Worm (Caenorhabditis elegans) whole organism, midembryonic: ENCODE data around the gene F26A1.8.

Source experiments
- T22C8.4 ChIP-seq: fragments of 200-800 bp; sonication (Bioruptor generic); IDR thresholded peaks from 2 replicates; pipeline ENCODE4 v1.3.6; 2022; ENCODE audit warnings: missing genetic modification characterization, missing compliant biosample characterization
- cog-1 ChIP-seq: sonication (generic microtip); optimal IDR thresholded peaks from 2 replicates; lab custom pipeline; 2016; ENCODE audit warnings: missing genetic modification characterization, missing compliant biosample characterization
- flt-1 ChIP-seq: fragments of 200-800 bp; sonication (Bioruptor generic); IDR thresholded peaks from 2 replicates; pipeline ENCODE4 v1.3.6; 2022; ENCODE audit warnings: missing genetic modification characterization, missing compliant biosample characterization
- klf-2 ChIP-seq: fragments of 200-800 bp; sonication (Bioruptor generic); conservative IDR thresholded peaks from 2 replicates; pipeline ENCODE4 v1.3.6; 2022; ENCODE audit warnings: missing genetic modification reagents, missing genetic modification characterization, missing compliant biosample characterization
- ref-1 ChIP-seq: fragments of 200-800 bp; sonication (Bioruptor generic); conservative IDR thresholded peaks from 2 replicates; pipeline ENCODE4 v1.3.6; 2022; ENCODE audit warnings: missing genetic modification reagents, missing genetic modification characterization, missing compliant biosample characterization
- tab-1 ChIP-seq: fragments of 200-800 bp; sonication (Bioruptor generic); IDR thresholded peaks from 2 replicates; pipeline ENCODE4 v1.3.6; 2022; ENCODE audit warnings: missing genetic modification characterization, missing compliant biosample characterization
- ztf-23 ChIP-seq: fragments of 200-800 bp; sonication (Bioruptor generic); IDR thresholded peaks from 2 replicates; pipeline ENCODE4 v1.3.6; 2022; ENCODE audit warnings: missing genetic modification reagents, missing genetic modification characterization, missing compliant biosample characterization
- ztf-29 ChIP-seq: fragments of 200-800 bp; sonication (Bioruptor generic); IDR thresholded peaks from 2 replicates; pipeline ENCODE4 v1.3.6; 2022; ENCODE audit warnings: missing genetic modification reagents, missing genetic modification characterization, missing compliant biosample characterization

ce11 chrIII:4868643-4869042, 46.6 kb upstream of the F26A1.8 start, which contains the start of the genes msd-4 and C35D10.3:
- TF ChIP-seq ztf-29 (GFP tag; lab: Robert Waterston, UW) (no peak), ref-1 (GFP tag; lab: Robert Waterston, UW) (no peak), ztf-23 (GFP tag; lab: Robert Waterston, UW) (no peak), flt-1 (GFP tag; lab: Robert Waterston, UW) (no peak), tab-1 (no peak), cog-1 (tag; lab: Kevin White, UChicago) (no peak), T22C8.4 (GFP tag; lab: Robert Waterston, UW) (no peak), klf-2 (GFP tag; lab: Robert Waterston, UW) (no peak)
